Fruit fly (Drosophila melanogaster): ENCODE data around the gene anchor.

dm6 chr3L:17587292-17587691 is 34.3 kb upstream of the anchor start:
- TF ChIP-seq CG8478 (optimal IDR thresholded peaks at IDR 0.05) (no peak), CTCF (optimal IDR thresholded peaks at IDR 0.05) (no peak)
